Fruit fly (Drosophila melanogaster) whole organism: Measurements from ENCODE around the gene Alh.

Source experiments
- pan ChIP-seq: fragments of >200 bp; optimal IDR thresholded peaks from 2 replicates; lab custom pipeline; 2017
- psq ChIP-seq: fragments of >200 bp; optimal IDR thresholded peaks from 2 replicates; lab custom pipeline; 2017

DNA sequence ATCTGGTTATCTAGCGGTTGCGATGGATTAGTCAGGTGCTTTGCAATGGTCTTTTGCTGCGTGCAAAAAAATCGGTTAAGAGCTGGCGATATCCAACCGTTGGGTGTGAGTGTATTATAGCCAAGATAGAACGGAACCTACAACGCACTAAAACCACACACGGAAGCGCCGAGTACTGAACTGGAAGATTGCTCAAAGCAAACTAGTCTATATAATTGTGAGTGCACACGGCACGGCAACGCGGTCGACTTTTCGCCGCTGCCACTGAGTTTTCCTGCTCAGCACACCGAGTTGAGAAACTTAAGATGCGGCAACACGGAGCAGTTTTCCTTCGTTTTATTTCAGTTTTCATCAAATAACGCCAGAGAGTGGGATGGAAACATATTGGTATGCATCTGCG, 7.5 kb downstream of the Alh start:
- no peak for TF ChIP-seq psq (lab: Kevin White, UChicago)
- no peak for TF ChIP-seq pan (lab: Kevin White, UChicago)
